Fruit fly (Drosophila melanogaster): ENCODE results near the gene CG1924.
A peak's percentile ranks its signal among the peaks of the same experiment; 100 is the strongest.

CG1924 gene

DNA sequence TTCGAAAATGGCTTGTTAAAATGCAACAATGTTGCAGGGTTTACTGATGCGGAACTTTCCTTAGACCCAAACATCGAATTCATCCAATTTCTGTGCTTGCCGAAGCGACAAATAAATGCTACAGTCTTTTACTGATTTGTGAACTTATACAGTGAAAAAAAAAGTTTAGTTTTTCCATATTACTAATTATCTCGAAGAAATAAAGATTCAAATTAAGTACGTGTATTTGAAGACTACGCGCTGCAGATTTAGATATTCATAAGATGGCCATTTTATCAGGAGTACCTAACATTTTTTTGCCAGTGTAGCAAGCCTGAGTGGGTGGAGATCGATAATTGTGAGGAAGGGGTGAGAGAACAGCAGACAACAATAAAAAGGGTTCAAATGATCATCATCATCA lies 43.1 kb upstream of the CG1924 start (continued):
- TF ChIP-seq rib (GFP tag; IDR thresholded peaks at IDR 0.05) = no peak
- TF ChIP-seq CG30403 (GFP tag; optimal IDR thresholded peaks at IDR 0.05) = peak; percentile 45
- no peak for TF ChIP-seq CG11247 (GFP tag; IDR thresholded peaks at IDR 0.05)
- TF ChIP-seq hb (GFP tag; IDR thresholded peaks at IDR 0.05; ENCODE audit: partially characterized antibody) = no peak
- no peak for TF ChIP-seq tio (GFP tag; optimal IDR thresholded peaks at IDR 0.05)
- no peak for TF ChIP-seq CG34376 (GFP tag; optimal IDR thresholded peaks at IDR 0.05)
- TF ChIP-seq CG15479 (GFP tag; optimal IDR thresholded peaks at IDR 0.05) = no peak
- peak; percentile 4 for TF ChIP-seq CG9609 (GFP tag; optimal IDR thresholded peaks at IDR 0.05)
- TF ChIP-seq danr (GFP tag; IDR thresholded peaks at IDR 0.05) = peak; percentile 41; the same call in 1 of the 2 replicates
- TF ChIP-seq Trl (optimal IDR thresholded peaks at IDR 0.05) = no peak
- peak; percentile 85 for TF ChIP-seq Trl (GFP tag; optimal IDR thresholded peaks at IDR 0.05)
- no peak for TF ChIP-seq Sry-δ (GFP tag; optimal IDR thresholded peaks at IDR 0.05)
- no peak for TF ChIP-seq mld (GFP tag; IDR thresholded peaks at IDR 0.05; ENCODE audit: partially characterized antibody)
- no peak for TF ChIP-seq ab (GFP tag; optimal IDR thresholded peaks at IDR 0.05)
- no peak for TF ChIP-seq CG7745 (tag; optimal IDR thresholded peaks at IDR 0.05)
- peak; percentile 28 for TF ChIP-seq Abd-B (GFP tag; optimal IDR thresholded peaks at IDR 0.05)
- peak; percentile 67 for TF ChIP-seq pb (GFP tag; optimal IDR thresholded peaks at IDR 0.05)
- TF ChIP-seq ranshi (GFP tag; IDR thresholded peaks at IDR 0.05) = no peak
- peak; percentile 18 for TF ChIP-seq CG8924 (tag; optimal IDR thresholded peaks at IDR 0.05)
- TF ChIP-seq Hey (tag; optimal IDR thresholded peaks at IDR 0.05) = no peak
- no peak for TF ChIP-seq CG6254 (GFP tag; optimal IDR thresholded peaks at IDR 0.05)
- peak; percentile 2 for TF ChIP-seq CG1602 (GFP tag; optimal IDR thresholded peaks at IDR 0.05)
- TF ChIP-seq CG13287 (GFP tag; IDR thresholded peaks at IDR 0.05; ENCODE audit: partially characterized antibody) = no peak
- no peak for TF ChIP-seq cato (GFP tag; optimal IDR thresholded peaks at IDR 0.05; ENCODE audit: borderline replicate concordance)
- 0 out of 2 replicates have a peak, but pooled peaks have one; percentile 8 for TF ChIP-seq esg (GFP tag; conservative IDR thresholded peaks at IDR 0.05)
- TF ChIP-seq CG11398 (GFP tag; optimal IDR thresholded peaks at IDR 0.05) = peak; percentile 23
- peak; percentile 27; the same call in 1 of the 2 replicates for TF ChIP-seq H2.0 (GFP tag; IDR thresholded peaks at IDR 0.05)
- no peak for TF ChIP-seq CG3995 (GFP tag; optimal IDR thresholded peaks at IDR 0.05)
- TF ChIP-seq Mad (GFP tag; optimal IDR thresholded peaks at IDR 0.05) = no peak
- peak; percentile 50 for TF ChIP-seq fd96Cb (tag; optimal IDR thresholded peaks at IDR 0.05)
- TF ChIP-seq fd3F (GFP tag; optimal IDR thresholded peaks at IDR 0.05) = no peak
- TF ChIP-seq Dref (GFP tag; IDR thresholded peaks at IDR 0.05) = no peak
- TF ChIP-seq Six4 (GFP tag; optimal IDR thresholded peaks at IDR 0.05) = peak; percentile 28
- TF ChIP-seq CG17385 (GFP tag; optimal IDR thresholded peaks at IDR 0.05) = no peak
- no peak for TF ChIP-seq vfl (GFP tag; optimal IDR thresholded peaks at IDR 0.05)
- no peak for TF ChIP-seq CG6683 (GFP tag; optimal IDR thresholded peaks at IDR 0.05)
- TF ChIP-seq MESR4 (GFP tag; optimal IDR thresholded peaks at IDR 0.05) = no peak
- peak; percentile 65 for TF ChIP-seq CG10979 (tag; optimal IDR thresholded peaks at IDR 0.05)
- TF ChIP-seq odd (GFP tag; optimal IDR thresholded peaks at IDR 0.05) = no peak
- peak; percentile 41 for TF ChIP-seq CG12391 (tag; optimal IDR thresholded peaks at IDR 0.05)
- no peak for TF ChIP-seq Nf-YB (GFP tag; optimal IDR thresholded peaks at IDR 0.05)
- TF ChIP-seq CG31441 (GFP tag; IDR thresholded peaks at IDR 0.05) = peak; percentile 69
- no peak for TF ChIP-seq pzg (GFP tag; optimal IDR thresholded peaks at IDR 0.05)
- peak; percentile 47 to 78 for TF ChIP-seq Pdp1 (GFP tag; optimal IDR thresholded peaks at IDR 0.05)
- TF ChIP-seq abd-A (tag; optimal IDR thresholded peaks at IDR 0.05) = no peak
- TF ChIP-seq CG18011 (GFP tag; optimal IDR thresholded peaks at IDR 0.05) = no peak
- TF ChIP-seq gro (GFP tag; optimal IDR thresholded peaks at IDR 0.05) = no peak
- no peak for TF ChIP-seq CG14667 (GFP tag; IDR thresholded peaks at IDR 0.05)
- TF ChIP-seq CG1647 (GFP tag; optimal IDR thresholded peaks at IDR 0.05) = peak; percentile 39
- TF ChIP-seq kni (GFP tag; optimal IDR thresholded peaks at IDR 0.05) = no peak
- no peak for TF ChIP-seq CG10462 (GFP tag; optimal IDR thresholded peaks at IDR 0.05)

Data from whole organism, embryonic.